Fruit fly (Drosophila melanogaster) whole organism, embryonic: ENCODE results near the gene Act87E.

Source experiments
- Adf1 ChIP-seq: fragments of 200-800 bp; sonication (Bioruptor generic); IDR thresholded peaks from 2 replicates; pipeline ENCODE4 v1.3.6; 2022; ENCODE audit warnings: missing biosample characterization, missing genetic modification characterization
- Bgb ChIP-seq: fragments of 200-800 bp; sonication (Bioruptor generic); IDR thresholded peaks from 2 replicates; pipeline ENCODE4 v1.3.6; 2022; ENCODE audit warnings: missing biosample characterization, missing genetic modification characterization; ENCODE audit not compliant: partially characterized antibody
- CG10147 ChIP-seq: fragments of 200-800 bp; sonication (Bioruptor generic); optimal IDR thresholded peaks from 2 replicates; lab custom pipeline; 2019; ENCODE audit warnings: missing biosample characterization, mild to moderate bottlenecking, missing genetic modification characterization, moderate library complexity
- CG10543 ChIP-seq: fragments of 200-800 bp; sonication (Bioruptor generic); optimal IDR thresholded peaks from 3 replicates; lab custom pipeline; 2017; ENCODE audit warnings: missing biosample characterization, mild to moderate bottlenecking, missing genetic modification characterization, moderate library complexity
- CG12071 ChIP-seq: fragments of 200-800 bp; sonication (Bioruptor generic); optimal IDR thresholded peaks from 3 replicates; lab custom pipeline; 2018; ENCODE audit warnings: missing biosample characterization, mild to moderate bottlenecking, missing genetic modification characterization
- CG16779 ChIP-seq: fragments of 200-800 bp; sonication (Bioruptor generic); IDR thresholded peaks from 2 replicates; pipeline ENCODE4 v1.3.6; 2022; ENCODE audit warnings: missing biosample characterization, missing genetic modification characterization
- CG18599 ChIP-seq: fragments of 200-800 bp; sonication (Bioruptor generic); optimal IDR thresholded peaks from 3 replicates; lab custom pipeline; 2017; ENCODE audit warnings: missing biosample characterization, missing genetic modification characterization, mild to moderate bottlenecking, moderate library complexity, missing genetic modification reagents
- CG2199 ChIP-seq: fragments of 200-800 bp; sonication (Bioruptor generic); IDR thresholded peaks from 3 replicates; pipeline ENCODE4 v1.3.6; 2022; ENCODE audit warnings: missing biosample characterization, missing genetic modification characterization
- CG3163 ChIP-seq: fragments of 200-800 bp; sonication (Bioruptor generic); optimal IDR thresholded peaks from 3 replicates; lab custom pipeline; 2016; ENCODE audit warnings: missing biosample characterization, missing genetic modification characterization
- CG32532 ChIP-seq: fragments of 200-800 bp; sonication (Bioruptor generic); IDR thresholded peaks from 2 replicates; pipeline ENCODE4 v1.3.6; 2022; ENCODE audit warnings: missing biosample characterization, missing genetic modification characterization
- CG33213 ChIP-seq: fragments of 200-800 bp; sonication (Bioruptor generic); optimal IDR thresholded peaks from 3 replicates; lab custom pipeline; 2016; ENCODE audit warnings: missing biosample characterization, missing genetic modification characterization
- CG3847 ChIP-seq: fragments of 200-800 bp; sonication (Bioruptor generic); IDR thresholded peaks from 2 replicates; pipeline ENCODE4 v1.3.6; 2022; ENCODE audit warnings: missing biosample characterization, missing genetic modification characterization
- CG7357 ChIP-seq: fragments of 200-800 bp; sonication (Bioruptor generic); IDR thresholded peaks from 3 replicates; pipeline ENCODE4 v1.3.6; 2022; ENCODE audit warnings: missing biosample characterization, missing genetic modification characterization
- CG8089 ChIP-seq: fragments of 200-800 bp; sonication (Bioruptor generic); optimal IDR thresholded peaks from 3 replicates; lab custom pipeline; 2016; ENCODE audit warnings: missing biosample characterization, missing genetic modification characterization
- CG8359 ChIP-seq: fragments of 200-800 bp; sonication (Bioruptor generic); optimal IDR thresholded peaks from 2 replicates; lab custom pipeline; 2017; ENCODE audit warnings: missing biosample characterization, mild to moderate bottlenecking, missing genetic modification characterization, borderline replicate concordance
- CG9437 ChIP-seq: fragments of 200-800 bp; sonication (Bioruptor generic); optimal IDR thresholded peaks from 2 replicates; lab custom pipeline; 2018; ENCODE audit warnings: missing biosample characterization, mild to moderate bottlenecking, missing genetic modification characterization
- Deaf1 ChIP-seq: fragments of 200-800 bp; optimal IDR thresholded peaks from 3 replicates; lab custom pipeline; 2019; ENCODE audit warnings: missing biosample characterization, mild to moderate bottlenecking, missing genetic modification characterization, moderate library complexity
- E2f1 ChIP-seq: fragments of 200-800 bp; sonication (Bioruptor generic); IDR thresholded peaks from 2 replicates; pipeline ENCODE4 v1.3.6; 2022; ENCODE audit warnings: missing biosample characterization, missing genetic modification characterization
- H15 ChIP-seq: fragments of 200-800 bp; sonication (Bioruptor generic); IDR thresholded peaks from 3 replicates; pipeline ENCODE4 v1.3.6; 2022; ENCODE audit warnings: missing biosample characterization, missing genetic modification characterization
- HLH3B ChIP-seq: fragments of 200-800 bp; sonication (Bioruptor generic); IDR thresholded peaks from 2 replicates; pipeline ENCODE4 v1.3.6; 2022; ENCODE audit warnings: missing biosample characterization, missing genetic modification characterization
- HLHmδ ChIP-seq: fragments of 200-800 bp; sonication (Bioruptor generic); optimal IDR thresholded peaks from 2 replicates; lab custom pipeline; 2018; ENCODE audit warnings: missing biosample characterization, mild to moderate bottlenecking, missing genetic modification characterization, moderate library complexity
- Hmr ChIP-seq: fragments of 200-800 bp; sonication (Bioruptor generic); optimal IDR thresholded peaks from 3 replicates; lab custom pipeline; 2017; ENCODE audit warnings: mild to moderate bottlenecking, missing biosample characterization, missing genetic modification reagents, missing genetic modification characterization
- Lpt ChIP-seq: fragments of >200 bp; optimal IDR thresholded peaks from 2 replicates; lab custom pipeline; 2018; ENCODE audit warnings: missing biosample characterization, missing genetic modification characterization
- NFAT ChIP-seq: fragments of 200-800 bp; sonication (Bioruptor generic); IDR thresholded peaks from 2 replicates; pipeline ENCODE4 v1.3.6; 2022; ENCODE audit warnings: missing biosample characterization, missing genetic modification characterization
- NK7.1 ChIP-seq: fragments of 200-800 bp; sonication (Bioruptor generic); optimal IDR thresholded peaks from 3 replicates; lab custom pipeline; 2016; ENCODE audit warnings: missing biosample characterization, missing genetic modification characterization
- Nf-YC ChIP-seq: fragments of 200-800 bp; optimal IDR thresholded peaks from 3 replicates; lab custom pipeline; 2019; ENCODE audit warnings: missing biosample characterization, mild to moderate bottlenecking, missing genetic modification characterization, moderate library complexity
- Opbp ChIP-seq: fragments of 200-800 bp; sonication (Bioruptor generic); IDR thresholded peaks from 3 replicates; pipeline ENCODE4 v1.3.6; 2022; ENCODE audit warnings: missing biosample characterization, missing genetic modification characterization; ENCODE audit not compliant: partially characterized antibody
- Trl ChIP-seq, 3 experiments: fragments of >200 bp in 2 of 3; fragments of 200-800 bp in 1 of 3; sonication (Bioruptor generic) in 1 of 3; optimal IDR thresholded peaks; 2 replicates in 1 of 3; 3 replicates in 2 of 3; lab custom pipeline; 2016 to 2017; ENCODE audit warnings: missing biosample characterization in 1 of 3, missing genetic modification characterization in 1 of 3
- bigmax ChIP-seq: fragments of 200-800 bp; sonication (Bioruptor generic); optimal IDR thresholded peaks from 2 replicates; lab custom pipeline; 2018; ENCODE audit warnings: missing biosample characterization, mild to moderate bottlenecking, missing genetic modification characterization
- cg ChIP-seq: fragments of 200-800 bp; sonication (Bioruptor generic); optimal IDR thresholded peaks from 3 replicates; lab custom pipeline; 2019; ENCODE audit warnings: missing biosample characterization, mild to moderate bottlenecking, missing genetic modification characterization, moderate library complexity
- chm ChIP-seq: fragments of 200-800 bp; sonication (Bioruptor generic); IDR thresholded peaks from 2 replicates; pipeline ENCODE4 v1.3.6; 2022; ENCODE audit warnings: missing biosample characterization, missing genetic modification characterization
- knrl ChIP-seq: fragments of 200-800 bp; sonication (Bioruptor generic); IDR thresholded peaks from 3 replicates; pipeline ENCODE4 v1.3.6; 2022; ENCODE audit warnings: missing biosample characterization, missing genetic modification characterization; ENCODE audit not compliant: partially characterized antibody
- pan ChIP-seq, 4 experiments: fragments of >200 bp in 3 of 4; fragments of 200-800 bp in 1 of 4; sonication (Bioruptor generic) in 1 of 4; optimal IDR thresholded peaks in 3 of 4; IDR thresholded peaks in 1 of 4; 2 replicates each; pipeline versions ENCODE4 v1.3.6 to Lab custom; 2017 to 2022; ENCODE audit warnings: missing biosample characterization in 2 of 4, missing genetic modification characterization in 2 of 4, mixed read lengths in 1 of 4
- pnt ChIP-seq: fragments of 200-800 bp; sonication (Bioruptor generic); optimal IDR thresholded peaks from 3 replicates; lab custom pipeline; 2016; ENCODE audit warnings: missing biosample characterization, missing genetic modification characterization
- sd ChIP-seq: fragments of 200-800 bp; sonication (Bioruptor generic); optimal IDR thresholded peaks from 3 replicates; lab custom pipeline; 2018; ENCODE audit warnings: missing biosample characterization, mild to moderate bottlenecking, missing genetic modification characterization, moderate library complexity
- sr ChIP-seq: fragments of 200-800 bp; sonication (Bioruptor generic); IDR thresholded peaks from 3 replicates; pipeline ENCODE4 v1.3.6; 2022; ENCODE audit warnings: missing biosample characterization, missing genetic modification characterization
- stwl ChIP-seq: fragments of 200-800 bp; sonication (Bioruptor generic); optimal IDR thresholded peaks from 3 replicates; lab custom pipeline; 2018; ENCODE audit warnings: missing biosample characterization, mild to moderate bottlenecking, missing genetic modification characterization, moderate library complexity
- tll ChIP-seq, 2 experiments: fragments of 200-800 bp in 1 of 2; fragments of >200 bp in 1 of 2; sonication (Bioruptor generic) in 1 of 2; optimal IDR thresholded peaks; 2 replicates each; lab custom pipeline; 2017 to 2019; ENCODE audit warnings: missing biosample characterization in 2 of 2, missing genetic modification characterization in 2 of 2, mild to moderate bottlenecking in 1 of 2, moderate library complexity in 1 of 2
- wek ChIP-seq: fragments of 200-800 bp; sonication (Bioruptor generic); optimal IDR thresholded peaks from 3 replicates; lab custom pipeline; 2018; ENCODE audit warnings: missing biosample characterization, mild to moderate bottlenecking, missing genetic modification characterization, moderate library complexity

Act87E gene

DNA sequence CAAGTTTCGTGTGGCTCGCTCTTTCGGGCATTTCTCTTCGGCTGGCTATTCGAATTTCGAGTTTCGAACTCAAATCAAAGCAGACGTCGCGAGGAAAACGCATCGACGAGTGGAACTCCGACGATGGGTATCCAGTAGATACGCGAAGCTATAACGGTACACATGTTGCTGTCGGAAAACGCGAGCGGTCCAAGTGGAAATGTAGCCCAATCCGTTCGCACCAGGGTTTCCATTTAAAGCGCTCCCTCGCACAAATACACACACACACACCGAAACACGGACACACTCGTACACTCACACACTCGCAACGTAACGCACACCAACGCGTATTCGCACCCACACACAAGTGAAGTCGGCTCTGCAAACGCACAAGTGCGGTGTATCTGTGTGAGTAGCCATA is 24.6 kb downstream of the Act87E start, which contains the start of gene side-IV (continued):
- no peak for TF ChIP-seq CG7357 (GFP tag; lab: Robert Waterston, UW)
- TF ChIP-seq CG12071 (GFP tag; lab: Kevin White, UChicago) = peak; percentile 17
- peak; percentile 80 for TF ChIP-seq cg (GFP tag; lab: Kevin White, UChicago)
- peak; percentile 49 to 50 for TF ChIP-seq Trl (optimal IDR thresholded peaks at IDR 0.05; lab: Kevin White, UChicago)
- no peak for TF ChIP-seq Trl (GFP tag; optimal IDR thresholded peaks at IDR 0.05; lab: Kevin White, UChicago)
- no peak for TF ChIP-seq CG8089 (GFP tag; lab: Kevin White, UChicago)
- TF ChIP-seq bigmax (GFP tag; lab: Kevin White, UChicago) = no peak
- TF ChIP-seq knrl (GFP tag; lab: Robert Waterston, UW) = peak; percentile 17; the same call in 1 of the 3 replicates
- peak; percentile 38; the same call in 1 of the 2 replicates for TF ChIP-seq Adf1
- TF ChIP-seq HLHmδ (GFP tag; lab: Kevin White, UChicago) = peak; percentile 47
- TF ChIP-seq NFAT (GFP tag; lab: Robert Waterston, UW) = peak; percentile 27; the same call in 1 of the 2 replicates
- peak; percentile 90 for TF ChIP-seq CG3163 (GFP tag; lab: Kevin White, UChicago)
- TF ChIP-seq CG33213 (GFP tag; lab: Kevin White, UChicago) = no peak
- peak; percentile 0 for TF ChIP-seq CG9437 (GFP tag; lab: Kevin White, UChicago)
- peak; percentile 41; the same call in 2 of the 3 replicates for TF ChIP-seq Opbp
- TF ChIP-seq Deaf1 = peak; percentile 92
- peak; percentile 60; the same call in 1 of the 2 replicates for TF ChIP-seq Bgb (GFP tag; lab: Robert Waterston, UW)
- TF ChIP-seq CG32532 (GFP tag; lab: Robert Waterston, UW) = 0 out of 2 replicates have a peak, but pooled peaks have one; percentile 33
- peak; percentile 37 for TF ChIP-seq wek
- no peak for TF ChIP-seq pan (optimal IDR thresholded peaks at IDR 0.05; lab: Kevin White, UChicago)
- peak in 1 of 2 experiments; percentile 26 for TF ChIP-seq pan (GFP tag; optimal IDR thresholded peaks at IDR 0.05 in 1 of 2, IDR thresholded peaks at IDR 0.05 in 1 of 2)
- peak; percentile 26; the same call in 1 of the 2 replicates for TF ChIP-seq E2f1
- TF ChIP-seq sd (tag; lab: Kevin White, UChicago) = peak; percentile 5
- TF ChIP-seq Lpt (GFP tag; lab: Kevin White, UChicago) = no peak
- TF ChIP-seq pnt (GFP tag; lab: Kevin White, UChicago) = no peak
- peak; percentile 18 for TF ChIP-seq CG18599 (GFP tag; lab: Kevin White, UChicago)
- 0 out of 3 replicates have a peak, but pooled peaks have one; percentile 26 for TF ChIP-seq H15
- TF ChIP-seq HLH3B (GFP tag; lab: Robert Waterston, UW) = no peak
- TF ChIP-seq CG3847 (GFP tag; lab: Robert Waterston, UW) = 0 out of 2 replicates have a peak, but pooled peaks have one; percentile 16
- peak; percentile 21 for TF ChIP-seq stwl (tag; lab: Kevin White, UChicago)
- peak; percentile 63 for TF ChIP-seq CG8359 (GFP tag; lab: Kevin White, UChicago)
- TF ChIP-seq chm (GFP tag; lab: Robert Waterston, UW) = peak; percentile 53
- TF ChIP-seq sr = 0 out of 3 replicates have a peak, but pooled peaks have one; percentile 6
- TF ChIP-seq CG10147 = peak; percentile 12
- no peak for TF ChIP-seq NK7.1 (GFP tag; lab: Kevin White, UChicago)
- TF ChIP-seq tll (GFP tag; optimal IDR thresholded peaks at IDR 0.05; lab: Kevin White, UChicago) = no peak
- peak; percentile 27 for TF ChIP-seq Hmr (GFP tag; lab: Kevin White, UChicago)
- TF ChIP-seq CG2199 (GFP tag; lab: Robert Waterston, UW) = peak; percentile 81
- 0 out of 2 replicates have a peak, but pooled peaks have one; percentile 14 for TF ChIP-seq CG16779 (GFP tag; lab: Robert Waterston, UW)
- peak; percentile 34 for TF ChIP-seq CG10543
- TF ChIP-seq Nf-YC (tag; lab: Kevin White, UChicago) = peak; percentile 35
